Worm (Caenorhabditis elegans): Measurements from ENCODE around the gene glr-2.

- no peak for TF ChIP-seq ama-1 (optimal IDR thresholded peaks at IDR 0.05)
- peak in 1 of 2 experiments; percentile 73 for TF ChIP-seq ama-1 (GFP tag; optimal IDR thresholded peaks at IDR 0.05)
- 0 out of 2 replicates have a peak, but pooled peaks have one; percentile 43 for TF ChIP-seq nfyb-1 (GFP tag; IDR thresholded peaks at IDR 0.05)
- TF ChIP-seq ztf-3 (GFP tag; optimal IDR thresholded peaks at IDR 0.05): no peak
- no peak for TF ChIP-seq F55B11.4 (tag; optimal IDR thresholded peaks at IDR 0.05; ENCODE audit: borderline replicate concordance, insufficient read depth)
- TF ChIP-seq F22D6.2 (tag; optimal IDR thresholded peaks at IDR 0.05): no peak
- no peak for TF ChIP-seq efl-1 (GFP tag; optimal IDR thresholded peaks at IDR 0.05)
- TF ChIP-seq unc-130 (GFP tag; optimal IDR thresholded peaks at IDR 0.05): no peak
- TF ChIP-seq ceh-58 (GFP tag; IDR thresholded peaks at IDR 0.05): 0 out of 2 replicates have a peak, but pooled peaks have one; percentile 28
- TF ChIP-seq T26A5.8 (tag; optimal IDR thresholded peaks at IDR 0.05): no peak
- no peak for TF ChIP-seq ceh-79 (tag; optimal IDR thresholded peaks at IDR 0.05)
- no peak for TF ChIP-seq zim-3 (tag; optimal IDR thresholded peaks at IDR 0.05)
These were observed 35.9 kb upstream of the glr-2 start, which contains the start of gene ndab-2 for ce11 chrIII:7180613-7181012.
